Worm (Caenorhabditis elegans) whole organism, midembryonic: ENCODE data around the gene fsn-1.
"Not testable (repeated sequence)": the region's sequence is repeated elsewhere in the genome, so short reads cannot be mapped to it uniquely, and the experiment has no call there.

Source experiments
- T22C8.4 ChIP-seq: fragments of 200-800 bp; sonication (Bioruptor generic); IDR thresholded peaks from 2 replicates; pipeline ENCODE4 v1.3.6; 2022; ENCODE audit warnings: missing genetic modification characterization, missing compliant biosample characterization
- cog-1 ChIP-seq: sonication (generic microtip); optimal IDR thresholded peaks from 2 replicates; lab custom pipeline; 2016; ENCODE audit warnings: missing genetic modification characterization, missing compliant biosample characterization
- flt-1 ChIP-seq: fragments of 200-800 bp; sonication (Bioruptor generic); IDR thresholded peaks from 2 replicates; pipeline ENCODE4 v1.3.6; 2022; ENCODE audit warnings: missing genetic modification characterization, missing compliant biosample characterization
- klf-2 ChIP-seq: fragments of 200-800 bp; sonication (Bioruptor generic); conservative IDR thresholded peaks from 2 replicates; pipeline ENCODE4 v1.3.6; 2022; ENCODE audit warnings: missing genetic modification reagents, missing genetic modification characterization, missing compliant biosample characterization
- med-1 ChIP-seq: sonication (generic microtip); optimal IDR thresholded peaks from 2 replicates; lab custom pipeline; 2017; ENCODE audit warnings: missing genetic modification characterization, mild to moderate bottlenecking, missing compliant biosample characterization, antibody characterized with exemption, missing genetic modification reagents; ENCODE audit not compliant: insufficient read depth
- ref-1 ChIP-seq: fragments of 200-800 bp; sonication (Bioruptor generic); conservative IDR thresholded peaks from 2 replicates; pipeline ENCODE4 v1.3.6; 2022; ENCODE audit warnings: missing genetic modification reagents, missing genetic modification characterization, missing compliant biosample characterization
- tab-1 ChIP-seq: fragments of 200-800 bp; sonication (Bioruptor generic); IDR thresholded peaks from 2 replicates; pipeline ENCODE4 v1.3.6; 2022; ENCODE audit warnings: missing genetic modification characterization, missing compliant biosample characterization
- ztf-23 ChIP-seq: fragments of 200-800 bp; sonication (Bioruptor generic); IDR thresholded peaks from 2 replicates; pipeline ENCODE4 v1.3.6; 2022; ENCODE audit warnings: missing genetic modification reagents, missing genetic modification characterization, missing compliant biosample characterization
- ztf-29 ChIP-seq: fragments of 200-800 bp; sonication (Bioruptor generic); IDR thresholded peaks from 2 replicates; pipeline ENCODE4 v1.3.6; 2022; ENCODE audit warnings: missing genetic modification reagents, missing genetic modification characterization, missing compliant biosample characterization

Gene fsn-1

DNA sequence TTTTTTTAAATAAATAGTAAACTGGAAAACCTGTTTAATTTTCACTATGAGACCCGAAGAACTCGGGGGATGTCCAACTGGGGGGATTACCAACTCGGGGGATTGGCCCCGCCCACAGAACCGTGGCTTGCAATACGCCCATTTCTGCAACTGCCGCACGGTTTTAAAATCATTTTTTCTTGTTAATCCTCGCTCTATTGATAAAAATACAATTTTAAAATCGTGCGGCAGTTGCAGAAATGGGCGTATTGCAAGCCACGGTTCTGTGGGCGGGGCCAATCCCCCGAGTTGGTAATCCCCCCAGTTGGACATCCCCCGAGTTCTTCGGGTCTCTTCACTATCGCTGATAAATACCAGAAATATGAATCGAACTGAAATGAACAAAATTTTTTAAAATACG, 15.1 kb upstream of the fsn-1 start, which contains the start of gene mmab-1:
Gene mmab-1, minus strand, starts transcription at position 95 of the 400 bp plus-strand sequence.
- TF ChIP-seq flt-1, ref-1, klf-2 (GFP tag; lab: Robert Waterston, UW): not testable (repeated sequence)

DNA sequence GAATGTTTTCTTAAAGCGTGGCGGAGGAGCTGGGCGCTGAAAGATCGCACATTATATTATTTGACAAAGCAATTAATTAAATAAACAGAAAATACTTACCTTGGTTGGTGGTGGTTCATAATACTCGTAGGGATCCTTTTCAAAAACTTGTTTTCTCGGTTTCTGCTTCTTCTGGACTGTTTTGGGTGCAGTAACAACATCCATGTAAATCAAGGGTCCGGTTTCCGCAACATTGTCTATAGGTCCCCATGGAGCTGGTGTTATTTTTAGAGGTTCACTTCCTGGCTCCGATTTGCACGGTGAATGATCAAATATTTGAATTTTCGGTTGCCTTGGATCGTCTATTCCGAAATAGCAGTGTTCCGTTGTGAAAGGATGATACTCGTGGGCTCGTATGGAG, 13.0 kb upstream of the fsn-1 start:
- TF ChIP-seq ref-1 (GFP tag; lab: Robert Waterston, UW), result no peak
- TF ChIP-seq klf-2 (GFP tag; lab: Robert Waterston, UW), result no peak
- TF ChIP-seq med-1 (GFP tag; lab: Kevin White, UChicago), result no peak
- no peak for TF ChIP-seq ztf-23 (GFP tag; lab: Robert Waterston, UW)
- TF ChIP-seq cog-1 (tag; lab: Kevin White, UChicago), result no peak
- no peak for TF ChIP-seq T22C8.4 (GFP tag; lab: Robert Waterston, UW)
- no peak for TF ChIP-seq ztf-29
- no peak for TF ChIP-seq flt-1 (GFP tag; lab: Robert Waterston, UW)
- no peak for TF ChIP-seq tab-1 (GFP tag; lab: Robert Waterston, UW)

DNA sequence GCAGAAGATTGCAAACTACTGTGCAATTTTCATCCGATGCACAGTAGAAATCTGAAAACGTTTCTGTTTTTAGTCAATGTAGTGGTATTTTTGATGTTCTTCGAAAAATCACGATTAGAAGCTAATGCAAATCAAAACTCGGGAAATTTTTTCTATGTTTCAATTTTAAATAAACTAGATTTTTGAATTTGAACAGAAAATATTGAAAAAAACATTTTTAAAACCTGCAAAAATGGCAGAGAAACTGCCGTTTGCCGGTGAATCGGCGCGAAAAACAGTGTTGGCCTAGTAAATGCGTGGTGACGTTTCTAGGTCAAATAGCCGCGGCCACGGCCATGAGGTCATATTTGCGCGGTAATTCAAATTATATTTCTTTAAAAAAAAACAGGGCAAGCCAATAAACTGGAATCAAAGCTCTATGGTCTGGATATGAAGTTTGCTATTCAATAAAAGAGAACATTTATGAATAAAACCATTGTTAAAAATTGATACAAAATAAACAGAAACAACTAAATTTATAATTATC, 6.9 kb upstream of the fsn-1 start, which contains the start of gene set-2:
Gene set-2, minus strand, starts transcription at position 51 of the 526 bp plus-strand sequence.
- peak; percentile 56; the same call in 1 of the 2 replicates for TF ChIP-seq flt-1 (GFP tag; lab: Robert Waterston, UW)
- TF ChIP-seq cog-1 (tag; lab: Kevin White, UChicago), result peak; percentile 48
- TF ChIP-seq klf-2 (GFP tag; lab: Robert Waterston, UW), result no peak
- TF ChIP-seq ztf-23 (GFP tag; lab: Robert Waterston, UW), result peak; percentile 60; the same call in 1 of the 2 replicates

DNA sequence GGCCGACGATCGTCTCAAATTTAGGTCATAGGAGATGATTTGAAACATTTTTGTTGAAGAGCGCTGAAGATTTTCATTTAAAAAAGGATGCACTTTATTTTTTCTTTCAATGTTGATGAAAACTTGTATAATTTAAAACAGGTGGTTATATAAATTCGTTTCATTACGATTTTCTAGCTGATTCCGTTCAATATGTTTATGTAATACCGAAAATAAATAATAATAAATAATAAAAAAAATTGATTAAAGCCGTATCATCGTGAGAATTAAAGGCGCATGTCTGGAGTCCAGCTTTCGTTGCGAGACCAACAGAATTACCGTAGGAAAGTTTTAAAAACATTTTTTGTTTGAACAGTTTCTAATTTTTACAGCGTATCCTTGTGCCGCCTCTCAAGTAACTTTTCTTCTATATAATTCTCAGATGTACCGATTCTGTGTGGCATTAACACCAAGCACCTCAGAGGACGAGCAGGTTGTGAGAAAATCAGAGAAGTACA, 4.9 kb upstream of the fsn-1 start, which contains the start of the genes C26E6.12 and eri-9:
Gene C26E6.12, minus strand, starts transcription at position 51 of the 497 bp plus-strand sequence.
Gene eri-9, plus strand, starts transcription at position 248 of the 497 bp plus-strand sequence.
- no peak for TF ChIP-seq ztf-29
- no peak for TF ChIP-seq ztf-23 (GFP tag; lab: Robert Waterston, UW)
- no peak for TF ChIP-seq T22C8.4 (GFP tag; lab: Robert Waterston, UW)
- TF ChIP-seq cog-1 (tag; lab: Kevin White, UChicago), result no peak
- TF ChIP-seq med-1 (GFP tag; lab: Kevin White, UChicago), result no peak
- TF ChIP-seq tab-1 (GFP tag; lab: Robert Waterston, UW), result no peak
- no peak for TF ChIP-seq flt-1 (GFP tag; lab: Robert Waterston, UW)
- TF ChIP-seq klf-2 (GFP tag; lab: Robert Waterston, UW), result no peak
- TF ChIP-seq ref-1 (GFP tag; lab: Robert Waterston, UW), result no peak

DNA sequence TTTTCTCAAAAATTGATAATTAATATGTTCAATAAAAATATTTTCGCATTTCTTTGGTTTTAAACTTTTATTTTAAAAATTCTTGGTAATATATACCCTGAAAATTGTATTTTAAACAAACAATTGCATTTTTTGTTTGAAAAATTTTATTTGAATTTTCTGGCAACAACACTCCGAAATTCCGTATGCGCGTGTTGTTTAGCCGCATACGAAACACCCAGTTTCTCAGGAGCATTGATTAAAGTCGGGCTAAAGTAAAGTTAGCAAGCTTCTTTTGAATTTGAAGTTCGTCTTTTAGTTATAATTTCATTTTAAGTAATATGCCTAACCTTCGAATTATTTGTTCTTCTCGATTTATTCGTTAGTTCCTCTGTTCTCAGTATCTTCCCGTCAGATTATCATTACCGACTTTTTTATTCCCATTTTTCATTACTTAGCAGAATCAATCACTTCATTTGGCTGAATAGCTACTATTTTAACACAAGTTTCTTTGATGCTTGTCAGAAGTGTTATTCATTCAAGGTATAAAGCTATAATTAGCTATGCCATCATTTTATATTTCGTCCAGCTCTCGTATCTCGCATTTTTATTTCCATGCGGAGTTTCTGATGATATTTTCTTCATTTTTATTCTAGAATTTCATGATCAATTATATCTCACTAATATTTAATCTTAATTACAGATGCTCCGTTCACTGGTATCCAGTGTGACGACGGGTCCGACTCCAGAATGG, 2.1 kb upstream of the fsn-1 start, which contains the start of gene mrps-18C:
Gene mrps-18C, plus strand, starts transcription at position 683 of the 733 bp plus-strand sequence.
- TF ChIP-seq ztf-23 (GFP tag; lab: Robert Waterston, UW), result no peak
- TF ChIP-seq med-1 (GFP tag; lab: Kevin White, UChicago), result no peak
- TF ChIP-seq flt-1 (GFP tag; lab: Robert Waterston, UW), result no peak
- no peak for TF ChIP-seq T22C8.4 (GFP tag; lab: Robert Waterston, UW)
- no peak for TF ChIP-seq ref-1 (GFP tag; lab: Robert Waterston, UW)
- TF ChIP-seq tab-1 (GFP tag; lab: Robert Waterston, UW), result no peak
- no peak for TF ChIP-seq klf-2 (GFP tag; lab: Robert Waterston, UW)
- TF ChIP-seq cog-1 (tag; lab: Kevin White, UChicago), result no peak
- TF ChIP-seq ztf-29, result no peak

DNA sequence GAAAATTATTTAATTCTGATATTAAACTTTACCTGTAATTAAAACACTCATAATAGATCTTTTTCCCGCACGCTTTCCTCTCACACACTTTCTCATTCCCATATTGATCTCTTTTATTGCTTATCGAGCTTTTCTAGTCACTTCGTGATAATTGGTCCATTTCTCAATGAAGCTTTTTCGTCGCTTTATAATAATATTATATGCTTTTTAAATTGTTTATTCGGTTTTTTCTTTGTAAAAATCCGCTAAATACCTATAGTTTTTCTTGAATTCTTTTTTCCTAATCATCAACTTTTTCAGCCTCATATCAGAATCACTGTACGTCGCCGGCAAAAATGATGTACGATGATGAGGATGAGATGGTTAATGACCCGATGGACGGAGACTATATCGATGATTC, 2.1 kb downstream of the fsn-1 start, which contains the start of gene rpb-2:
Gene rpb-2, plus strand, starts transcription at position 301 of the 400 bp plus-strand sequence.
- TF ChIP-seq flt-1 (GFP tag; lab: Robert Waterston, UW) (no peak), med-1 (GFP tag; lab: Kevin White, UChicago) (no peak), ztf-29 (no peak), cog-1 (tag; lab: Kevin White, UChicago) (no peak), ref-1 (GFP tag; lab: Robert Waterston, UW) (no peak), T22C8.4 (GFP tag; lab: Robert Waterston, UW) (no peak), ztf-23 (GFP tag; lab: Robert Waterston, UW) (no peak), tab-1 (GFP tag; lab: Robert Waterston, UW) (no peak), klf-2 (GFP tag; lab: Robert Waterston, UW) (no peak)

DNA sequence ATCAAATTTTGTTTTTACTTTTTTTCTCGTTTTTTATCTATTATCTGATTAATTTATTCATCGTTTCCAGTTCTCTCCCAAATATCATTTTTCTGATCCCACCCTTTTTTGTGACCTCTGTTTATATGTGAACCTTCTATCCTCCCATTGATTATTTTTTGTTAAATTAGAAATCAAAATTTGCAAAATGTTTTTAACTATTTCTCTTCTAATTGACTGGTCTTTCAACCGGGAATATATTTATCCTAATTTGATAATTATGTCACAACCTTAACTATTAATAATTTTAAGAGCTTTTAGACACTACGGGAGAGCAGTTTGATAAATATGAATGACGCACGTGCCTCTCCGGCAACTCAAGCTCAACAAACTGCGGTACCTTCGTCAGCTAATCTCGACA, 7.1 kb downstream of the fsn-1 start, which contains the start of gene ntl-9:
Gene ntl-9, plus strand, starts transcription at position 301 of the 400 bp plus-strand sequence.
- TF ChIP-seq med-1 (GFP tag; lab: Kevin White, UChicago) (no peak), T22C8.4 (GFP tag; lab: Robert Waterston, UW) (no peak), ztf-29 (no peak), cog-1 (tag; lab: Kevin White, UChicago) (no peak), ztf-23 (GFP tag; lab: Robert Waterston, UW) (no peak), tab-1 (GFP tag; lab: Robert Waterston, UW) (no peak), klf-2 (GFP tag; lab: Robert Waterston, UW) (no peak), flt-1 (GFP tag; lab: Robert Waterston, UW) (no peak), ref-1 (GFP tag; lab: Robert Waterston, UW) (no peak)

DNA sequence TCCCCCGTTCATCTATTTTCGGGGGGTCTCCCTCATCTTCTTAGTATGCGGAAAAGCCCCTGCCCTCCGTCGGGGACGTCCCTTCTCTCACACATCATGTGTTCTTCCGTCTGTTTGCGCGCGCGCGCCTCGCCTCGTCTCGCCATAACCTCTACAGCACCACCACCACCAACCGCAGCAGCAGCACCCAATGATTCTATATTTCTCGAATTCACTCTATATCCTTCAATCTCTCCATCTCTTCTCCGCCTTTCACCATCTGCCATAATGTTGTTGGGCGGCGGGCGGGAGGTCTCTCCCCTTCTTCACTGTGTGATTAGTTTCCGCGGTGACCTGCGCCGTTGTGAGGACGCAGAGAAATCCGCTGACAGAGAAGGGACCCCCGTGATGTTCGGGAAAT, 10.2 kb downstream of the fsn-1 start:
- 0 out of 2 replicates have a peak, but pooled peaks have one; percentile 13 for TF ChIP-seq ref-1 (GFP tag; lab: Robert Waterston, UW)
- TF ChIP-seq ztf-23 (GFP tag; lab: Robert Waterston, UW), result peak; percentile 69; the same call in 1 of the 2 replicates
- TF ChIP-seq ztf-29, result peak; percentile 38; the same call in 1 of the 2 replicates
- 0 out of 2 replicates have a peak, but pooled peaks have one; percentile 51 for TF ChIP-seq tab-1 (GFP tag; lab: Robert Waterston, UW)
- peak; percentile 12; the same call in 1 of the 2 replicates for TF ChIP-seq T22C8.4 (GFP tag; lab: Robert Waterston, UW)
- no peak for TF ChIP-seq med-1 (GFP tag; lab: Kevin White, UChicago)
- TF ChIP-seq flt-1 (GFP tag; lab: Robert Waterston, UW), result peak; percentile 73
- no peak for TF ChIP-seq klf-2 (GFP tag; lab: Robert Waterston, UW)
- TF ChIP-seq cog-1 (tag; lab: Kevin White, UChicago), result peak; percentile 56
